Fruit fly (Drosophila melanogaster) whole organism, embryonic: ENCODE data around the gene gish.
A peak's percentile ranks its signal among the peaks of the same experiment; 100 is the strongest.

ENCODE experiments used
- Asciz ChIP-seq: fragments of 200-800 bp; sonication (Bioruptor generic); optimal IDR thresholded peaks from 2 replicates; lab custom pipeline; 2017; ENCODE audit warnings: missing biosample characterization, mild to moderate bottlenecking, missing genetic modification characterization, missing genetic modification reagents
- CG11456 ChIP-seq: fragments of 200-800 bp; sonication (Bioruptor generic); IDR thresholded peaks from 3 replicates; pipeline ENCODE4 v1.3.6; 2022; ENCODE audit warnings: missing biosample characterization, missing genetic modification characterization
- CG12744 ChIP-seq: fragments of 200-800 bp; sonication (Bioruptor generic); optimal IDR thresholded peaks from 2 replicates; lab custom pipeline; 2016; ENCODE audit warnings: missing biosample characterization, missing genetic modification characterization
- CG12942 ChIP-seq: fragments of 200-800 bp; sonication (Bioruptor generic); optimal IDR thresholded peaks from 3 replicates; lab custom pipeline; 2016; ENCODE audit warnings: missing biosample characterization, missing genetic modification characterization
- CG16813 ChIP-seq: fragments of 200-800 bp; sonication (Bioruptor generic); IDR thresholded peaks from 3 replicates; pipeline ENCODE4 v1.3.6; 2022; ENCODE audit warnings: missing biosample characterization, missing genetic modification characterization; ENCODE audit not compliant: partially characterized antibody
- CG18262 ChIP-seq: fragments of 200-800 bp; optimal IDR thresholded peaks from 3 replicates; lab custom pipeline; 2019; ENCODE audit warnings: missing biosample characterization, mild to moderate bottlenecking, missing genetic modification characterization, moderate library complexity
- CG1832 ChIP-seq: fragments of 200-800 bp; sonication (Bioruptor generic); optimal IDR thresholded peaks from 2 replicates; lab custom pipeline; 2017; ENCODE audit warnings: missing biosample characterization, mild to moderate bottlenecking, missing genetic modification characterization, inconsistent platforms
- CG18476 ChIP-seq: fragments of 200-800 bp; sonication (Bioruptor generic); optimal IDR thresholded peaks from 2 replicates; lab custom pipeline; 2016; ENCODE audit warnings: missing biosample characterization, mild to moderate bottlenecking, missing genetic modification characterization
- CG2712 ChIP-seq: fragments of 200-800 bp; optimal IDR thresholded peaks from 3 replicates; lab custom pipeline; 2019; ENCODE audit warnings: missing biosample characterization, mild to moderate bottlenecking, missing genetic modification characterization, moderate library complexity
- CG30403 ChIP-seq: fragments of 200-800 bp; sonication (Bioruptor generic); optimal IDR thresholded peaks from 3 replicates; lab custom pipeline; 2016; ENCODE audit warnings: missing biosample characterization, missing genetic modification characterization
- CG3838 ChIP-seq: fragments of 200-800 bp; sonication (Bioruptor generic); optimal IDR thresholded peaks from 3 replicates; lab custom pipeline; 2016; ENCODE audit warnings: missing biosample characterization, missing genetic modification characterization
- CG4617 ChIP-seq: fragments of 200-800 bp; sonication (Bioruptor generic); optimal IDR thresholded peaks from 3 replicates; lab custom pipeline; 2016; ENCODE audit warnings: missing biosample characterization, missing genetic modification characterization, borderline replicate concordance
- CG7556 ChIP-seq: fragments of 200-800 bp; sonication (Bioruptor generic); optimal IDR thresholded peaks from 2 replicates; lab custom pipeline; 2017; ENCODE audit warnings: missing biosample characterization, mild to moderate bottlenecking, missing genetic modification characterization
- CG7928 ChIP-seq: fragments of 200-800 bp; sonication (Bioruptor generic); optimal IDR thresholded peaks from 2 replicates; lab custom pipeline; 2017; ENCODE audit warnings: missing biosample characterization, mild to moderate bottlenecking, missing genetic modification characterization
- CG7963 ChIP-seq: fragments of 200-800 bp; sonication (Bioruptor generic); IDR thresholded peaks from 3 replicates; pipeline ENCODE4 v1.3.6; 2022; ENCODE audit warnings: missing biosample characterization, missing genetic modification characterization; ENCODE audit not compliant: partially characterized antibody
- CG8388 ChIP-seq: fragments of 200-800 bp; sonication (Bioruptor generic); optimal IDR thresholded peaks from 2 replicates; lab custom pipeline; 2019; ENCODE audit warnings: missing biosample characterization, mild to moderate bottlenecking, missing genetic modification characterization, moderate library complexity
- Dp ChIP-seq: fragments of 200-800 bp; sonication (Bioruptor generic); optimal IDR thresholded peaks from 2 replicates; lab custom pipeline; 2018; ENCODE audit warnings: missing biosample characterization, mild to moderate bottlenecking, missing genetic modification characterization, moderate library complexity
- Ets65A ChIP-seq: fragments of 200-800 bp; sonication (Bioruptor generic); peaks from one replicate; lab custom pipeline; 2016; ENCODE audit warnings: missing biosample characterization, missing genetic modification characterization
- H2.0 ChIP-seq: fragments of 200-800 bp; sonication (Bioruptor generic); IDR thresholded peaks from 2 replicates; pipeline ENCODE4 v1.3.6; 2022; ENCODE audit warnings: missing biosample characterization, missing genetic modification characterization
- HLH4C ChIP-seq: fragments of 200-800 bp; sonication (Bioruptor generic); IDR thresholded peaks from 3 replicates; pipeline ENCODE4 v1.3.6; 2022; ENCODE audit warnings: missing biosample characterization, missing genetic modification characterization; ENCODE audit not compliant: partially characterized antibody
- Hey ChIP-seq: fragments of 200-800 bp; sonication (Bioruptor generic); optimal IDR thresholded peaks from 3 replicates; lab custom pipeline; 2018; ENCODE audit warnings: missing biosample characterization, mild to moderate bottlenecking, missing genetic modification characterization
- Jarid2 ChIP-seq: fragments of 200-800 bp; sonication (Bioruptor generic); optimal IDR thresholded peaks from 3 replicates; lab custom pipeline; 2017; ENCODE audit warnings: mild to moderate bottlenecking, missing biosample characterization, missing genetic modification reagents, missing genetic modification characterization
- Meics ChIP-seq: fragments of 200-800 bp; sonication (Bioruptor generic); optimal IDR thresholded peaks from 2 replicates; lab custom pipeline; 2017; ENCODE audit warnings: missing biosample characterization, mild to moderate bottlenecking, missing genetic modification characterization
- Mrtf ChIP-seq: fragments of 200-800 bp; sonication (Bioruptor generic); IDR thresholded peaks from 3 replicates; pipeline ENCODE4 v1.3.6; 2022; ENCODE audit warnings: missing biosample characterization, missing genetic modification characterization
- NC2α ChIP-seq: fragments of 200-800 bp; sonication (Bioruptor generic); optimal IDR thresholded peaks from 2 replicates; lab custom pipeline; 2016; ENCODE audit warnings: missing biosample characterization, missing genetic modification characterization
- Nf-YA ChIP-seq: fragments of 200-800 bp; sonication (Bioruptor generic); IDR thresholded peaks from 2 replicates; pipeline ENCODE4 v1.3.6; 2022; ENCODE audit warnings: missing biosample characterization, missing genetic modification characterization
- Spps ChIP-seq: fragments of 200-800 bp; sonication (Bioruptor generic); optimal IDR thresholded peaks from 2 replicates; lab custom pipeline; 2018; ENCODE audit warnings: missing biosample characterization, mild to moderate bottlenecking, missing genetic modification characterization
- Vsx1 ChIP-seq: fragments of 200-800 bp; sonication (Bioruptor generic); optimal IDR thresholded peaks from 2 replicates; lab custom pipeline; 2017; ENCODE audit warnings: missing biosample characterization, mild to moderate bottlenecking, missing genetic modification characterization, missing genetic modification reagents
- amos ChIP-seq: fragments of 200-800 bp; sonication (Bioruptor generic); IDR thresholded peaks from 2 replicates; pipeline ENCODE4 v1.3.6; 2022; ENCODE audit warnings: missing biosample characterization, missing genetic modification characterization; ENCODE audit not compliant: partially characterized antibody
- bigmax ChIP-seq: fragments of 200-800 bp; sonication (Bioruptor generic); optimal IDR thresholded peaks from 2 replicates; lab custom pipeline; 2018; ENCODE audit warnings: missing biosample characterization, mild to moderate bottlenecking, missing genetic modification characterization
- crp ChIP-seq, 2 experiments: fragments of 200-800 bp; sonication (Bioruptor generic); optimal IDR thresholded peaks; 2 replicates in 1 of 2; 3 replicates in 1 of 2; lab custom pipeline; 2017; ENCODE audit warnings: missing biosample characterization in 2 of 2, missing genetic modification characterization in 2 of 2, mild to moderate bottlenecking in 1 of 2, moderate library complexity in 1 of 2
- disco-r ChIP-seq: fragments of 200-800 bp; sonication (Bioruptor generic); optimal IDR thresholded peaks from 2 replicates; lab custom pipeline; 2016; ENCODE audit warnings: missing biosample characterization, missing genetic modification characterization
- esg ChIP-seq: fragments of 200-800 bp; sonication (Bioruptor generic); conservative IDR thresholded peaks from 2 replicates; pipeline ENCODE4 v1.3.6; 2022; ENCODE audit warnings: missing biosample characterization, missing genetic modification characterization
- eyg ChIP-seq: fragments of 200-800 bp; sonication (Bioruptor generic); optimal IDR thresholded peaks from 3 replicates; lab custom pipeline; 2016; ENCODE audit warnings: missing biosample characterization, missing genetic modification characterization
- fd102C ChIP-seq: fragments of 200-800 bp; sonication (Bioruptor generic); optimal IDR thresholded peaks from 2 replicates; lab custom pipeline; 2018; ENCODE audit warnings: missing biosample characterization, mild to moderate bottlenecking, missing genetic modification characterization, moderate library complexity
- ftz-f1 ChIP-seq: fragments of 200-800 bp; sonication (Bioruptor generic); optimal IDR thresholded peaks from 2 replicates; lab custom pipeline; 2016; ENCODE audit warnings: missing biosample characterization, missing genetic modification characterization
- gsb ChIP-seq: fragments of 200-800 bp; sonication (Bioruptor generic); IDR thresholded peaks from 2 replicates; pipeline ENCODE4 v1.3.6; 2022; ENCODE audit warnings: missing biosample characterization, missing genetic modification characterization
- hth ChIP-seq: fragments of >200 bp; optimal IDR thresholded peaks from 2 replicates; lab custom pipeline; 2017; ENCODE audit warnings: inconsistent platforms
- jigr1 ChIP-seq: fragments of 200-800 bp; sonication (Bioruptor generic); IDR thresholded peaks from 3 replicates; pipeline ENCODE4 v1.3.6; 2022; ENCODE audit warnings: missing biosample characterization, missing genetic modification characterization
- jing ChIP-seq: fragments of 200-800 bp; sonication (Bioruptor generic); optimal IDR thresholded peaks from 2 replicates; lab custom pipeline; 2018; ENCODE audit warnings: missing biosample characterization, mild to moderate bottlenecking, missing genetic modification characterization
- lbe ChIP-seq: fragments of 200-800 bp; sonication (Bioruptor generic); optimal IDR thresholded peaks from 2 replicates; lab custom pipeline; 2016; ENCODE audit warnings: missing biosample characterization, mild to moderate bottlenecking, missing genetic modification characterization
- pzg ChIP-seq: fragments of 200-800 bp; sonication (Bioruptor generic); optimal IDR thresholded peaks from 3 replicates; lab custom pipeline; 2018; ENCODE audit warnings: missing biosample characterization, mild to moderate bottlenecking, missing genetic modification characterization, moderate library complexity
- scrt ChIP-seq: fragments of 200-800 bp; sonication (Bioruptor generic); optimal IDR thresholded peaks from 2 replicates; lab custom pipeline; 2018; ENCODE audit warnings: missing biosample characterization, mild to moderate bottlenecking, missing genetic modification characterization, moderate library complexity
- slou ChIP-seq: fragments of 200-800 bp; sonication (Bioruptor generic); optimal IDR thresholded peaks from 3 replicates; lab custom pipeline; 2016; ENCODE audit warnings: missing biosample characterization, missing genetic modification characterization
- slp2 ChIP-seq: fragments of 200-800 bp; sonication (Bioruptor generic); optimal IDR thresholded peaks from 2 replicates; lab custom pipeline; 2016; ENCODE audit warnings: missing biosample characterization, missing genetic modification characterization
- so ChIP-seq: fragments of 200-800 bp; sonication (Bioruptor generic); IDR thresholded peaks from 3 replicates; pipeline ENCODE4 v1.3.6; 2022; ENCODE audit warnings: missing biosample characterization, missing genetic modification characterization
- tin ChIP-seq: fragments of 200-800 bp; sonication (Bioruptor generic); optimal IDR thresholded peaks from 3 replicates; lab custom pipeline; 2016; ENCODE audit warnings: missing biosample characterization, missing genetic modification characterization
- usp ChIP-seq: fragments of >200 bp; optimal IDR thresholded peaks from 2 replicates; lab custom pipeline; 2017; ENCODE audit warnings: missing biosample characterization, missing genetic modification characterization
- vnd ChIP-seq: fragments of 200-800 bp; sonication (Bioruptor generic); IDR thresholded peaks from 3 replicates; pipeline ENCODE4 v1.3.6; 2022; ENCODE audit warnings: missing biosample characterization, missing genetic modification characterization; ENCODE audit not compliant: partially characterized antibody
- zf30C ChIP-seq: fragments of 200-800 bp; sonication (Bioruptor generic); optimal IDR thresholded peaks from 3 replicates; lab custom pipeline; 2018; ENCODE audit warnings: missing biosample characterization, mild to moderate bottlenecking, missing genetic modification characterization

gish gene

dm6 chr3R:16336327-16337052 lies 64.2 kb downstream of the gish start (continued):
- TF ChIP-seq CG4617 (GFP tag; lab: Kevin White, UChicago) = no peak
- TF ChIP-seq CG16813 = no peak
- TF ChIP-seq CG18476 (GFP tag; lab: Kevin White, UChicago) = no peak
- no peak for TF ChIP-seq Dp (GFP tag; lab: Kevin White, UChicago)
- peak; percentile 26 for TF ChIP-seq Hey (tag; lab: Kevin White, UChicago)
- TF ChIP-seq jigr1 = no peak
- no peak for TF ChIP-seq jing (GFP tag; lab: Kevin White, UChicago)
- no peak for TF ChIP-seq NC2α (GFP tag; lab: Kevin White, UChicago)
- TF ChIP-seq HLH4C (GFP tag; lab: Robert Waterston, UW) = no peak
- no peak for TF ChIP-seq hth (lab: Kevin White, UChicago)
- peak; percentile 43 for TF ChIP-seq CG18262
- TF ChIP-seq CG2712 = peak; percentile 23
- no peak for TF ChIP-seq slp2
- no peak for TF ChIP-seq amos (GFP tag; lab: Robert Waterston, UW)
- TF ChIP-seq vnd (GFP tag; lab: Robert Waterston, UW) = no peak
- no peak for TF ChIP-seq CG12744
- peak; percentile 24 for TF ChIP-seq Ets65A (GFP tag; lab: Kevin White, UChicago)
- TF ChIP-seq usp = no peak
- no peak for TF ChIP-seq bigmax
- TF ChIP-seq scrt = no peak
- TF ChIP-seq Asciz (GFP tag; lab: Kevin White, UChicago) = no peak
- no peak for TF ChIP-seq CG7928 (GFP tag; lab: Kevin White, UChicago)
- TF ChIP-seq CG30403 = peak; percentile 2
- no peak for TF ChIP-seq Vsx1 (GFP tag; lab: Kevin White, UChicago)
- no peak for TF ChIP-seq crp (GFP tag; optimal IDR thresholded peaks at IDR 0.05; lab: Kevin White, UChicago)
- TF ChIP-seq CG8388 (GFP tag; lab: Kevin White, UChicago) = peak; percentile 22
- no peak for TF ChIP-seq pzg
- no peak for TF ChIP-seq CG11456
- TF ChIP-seq fd102C = no peak
- TF ChIP-seq Mrtf (GFP tag; lab: Robert Waterston, UW) = no peak
- no peak for TF ChIP-seq CG3838 (GFP tag; lab: Kevin White, UChicago)
- no peak for TF ChIP-seq gsb (GFP tag; lab: Robert Waterston, UW)
- TF ChIP-seq Spps (tag; lab: Kevin White, UChicago) = no peak
- TF ChIP-seq lbe (GFP tag; lab: Kevin White, UChicago) = no peak
- TF ChIP-seq disco-r (GFP tag; lab: Kevin White, UChicago) = no peak
- TF ChIP-seq slou (GFP tag; lab: Kevin White, UChicago) = no peak
- no peak for TF ChIP-seq CG1832 (GFP tag; lab: Kevin White, UChicago)
- TF ChIP-seq ftz-f1 (GFP tag; lab: Kevin White, UChicago) = no peak
- TF ChIP-seq Meics (GFP tag; lab: Kevin White, UChicago) = peak; percentile 2
- TF ChIP-seq CG7963 (GFP tag; lab: Robert Waterston, UW) = no peak
- TF ChIP-seq CG7556 (GFP tag; lab: Kevin White, UChicago) = peak; percentile 25
- TF ChIP-seq tin (GFP tag; lab: Kevin White, UChicago) = no peak
- TF ChIP-seq Jarid2 = no peak
- TF ChIP-seq CG12942 (GFP tag; lab: Kevin White, UChicago) = no peak
- no peak for TF ChIP-seq H2.0
- TF ChIP-seq esg = no peak
- no peak for TF ChIP-seq zf30C (GFP tag; lab: Kevin White, UChicago)
- TF ChIP-seq Nf-YA = no peak
- no peak for TF ChIP-seq eyg (GFP tag; lab: Kevin White, UChicago)
- TF ChIP-seq so (GFP tag; lab: Robert Waterston, UW) = no peak
